Worm (Caenorhabditis elegans) whole organism, L3 larva: ENCODE measurements around the gene clec-73.

Experiments
- R02D3.7 ChIP-seq: fragments of 150-350 bp; optimal IDR thresholded peaks from 2 replicates; lab custom pipeline; 2014; ENCODE audit warnings: missing biosample characterization, missing genetic modification characterization
- ZK546.5 ChIP-seq: sonication (generic microtip); optimal IDR thresholded peaks from 2 replicates; lab custom pipeline; 2017; ENCODE audit warnings: missing biosample characterization, missing genetic modification characterization
- aly-2 ChIP-seq: fragments of 150-350 bp; optimal IDR thresholded peaks from 2 replicates; lab custom pipeline; 2014; ENCODE audit warnings: missing biosample characterization, missing genetic modification characterization
- ama-1 ChIP-seq: fragments of 150-350 bp; optimal IDR thresholded peaks from 2 replicates; lab custom pipeline; 2018
- ceh-16 ChIP-seq: sonication (generic microtip); optimal IDR thresholded peaks from 2 replicates; lab custom pipeline; 2017; ENCODE audit warnings: missing biosample characterization, missing genetic modification characterization
- ceh-82 ChIP-seq: fragments of 150-350 bp; optimal IDR thresholded peaks from 2 replicates; lab custom pipeline; 2014; ENCODE audit warnings: missing biosample characterization, missing genetic modification characterization
- daf-12 ChIP-seq: fragments of 150-350 bp; optimal IDR thresholded peaks from 2 replicates; lab custom pipeline; 2014; ENCODE audit warnings: missing biosample characterization, missing genetic modification reagents, missing genetic modification characterization
- egl-27 ChIP-seq: sonication (generic microtip); optimal IDR thresholded peaks from 4 replicates; lab custom pipeline; 2017; ENCODE audit warnings: missing biosample characterization, missing genetic modification reagents, missing genetic modification characterization
- elt-1 ChIP-seq: fragments of 150-350 bp; optimal IDR thresholded peaks from 2 replicates; lab custom pipeline; 2014; ENCODE audit warnings: missing biosample characterization, missing genetic modification characterization
- elt-2 ChIP-seq: sonication (generic microtip); optimal IDR thresholded peaks from 2 replicates; lab custom pipeline; 2016; ENCODE audit warnings: missing genetic modification reagents, mild to moderate bottlenecking, missing genetic modification characterization, missing compliant biosample characterization
- eor-1 ChIP-seq, 2 experiments: fragments of 150-350 bp; optimal IDR thresholded peaks; 2 replicates each; lab custom pipeline; 2014 to 2018; ENCODE audit warnings: missing biosample characterization in 2 of 2, missing genetic modification characterization in 2 of 2
- fkh-2 ChIP-seq: fragments of 150-350 bp; optimal IDR thresholded peaks from 2 replicates; lab custom pipeline; 2014; ENCODE audit warnings: missing biosample characterization, missing genetic modification reagents, missing genetic modification characterization
- fos-1 ChIP-seq: fragments of 150-350 bp; optimal IDR thresholded peaks from 2 replicates; lab custom pipeline; 2014; ENCODE audit warnings: missing biosample characterization, missing genetic modification characterization
- hmg-11 ChIP-seq: sonication (generic microtip); optimal IDR thresholded peaks from 2 replicates; lab custom pipeline; 2016; ENCODE audit warnings: missing genetic modification characterization, missing compliant biosample characterization
- jun-1 ChIP-seq: fragments of 150-350 bp; optimal IDR thresholded peaks from 2 replicates; lab custom pipeline; 2014; ENCODE audit warnings: missing biosample characterization, missing genetic modification reagents, missing genetic modification characterization
- lin-39 ChIP-seq: fragments of 150-350 bp; optimal IDR thresholded peaks from 2 replicates; lab custom pipeline; 2018; ENCODE audit warnings: missing biosample characterization, missing genetic modification reagents, missing genetic modification characterization
- lsy-12 ChIP-seq: sonication (generic microtip); optimal IDR thresholded peaks from 2 replicates; lab custom pipeline; 2016; ENCODE audit warnings: mild to moderate bottlenecking, missing genetic modification characterization, missing compliant biosample characterization
- mdl-1 ChIP-seq: fragments of 150-350 bp; optimal IDR thresholded peaks from 2 replicates; lab custom pipeline; 2014; ENCODE audit warnings: missing biosample characterization, missing genetic modification characterization
- nhr-11 ChIP-seq: fragments of 150-350 bp; optimal IDR thresholded peaks from 2 replicates; lab custom pipeline; 2014; ENCODE audit warnings: missing biosample characterization, missing genetic modification characterization
- nhr-12 ChIP-seq: fragments of 150-350 bp; optimal IDR thresholded peaks from 2 replicates; lab custom pipeline; 2014; ENCODE audit warnings: missing biosample characterization, missing genetic modification characterization
- nhr-23 ChIP-seq: fragments of 150-350 bp; optimal IDR thresholded peaks from 2 replicates; lab custom pipeline; 2014; ENCODE audit warnings: missing biosample characterization, missing genetic modification reagents, missing genetic modification characterization
- nhr-237 ChIP-seq: fragments of 150-350 bp; optimal IDR thresholded peaks from 2 replicates; lab custom pipeline; 2014; ENCODE audit warnings: missing biosample characterization, missing genetic modification characterization
- nhr-25 ChIP-seq: sonication (generic microtip); optimal IDR thresholded peaks from 2 replicates; lab custom pipeline; 2017; ENCODE audit warnings: missing biosample characterization, missing genetic modification characterization
- nhr-28 ChIP-seq: fragments of 150-350 bp; optimal IDR thresholded peaks from 2 replicates; lab custom pipeline; 2014; ENCODE audit warnings: missing biosample characterization, missing genetic modification characterization
- nhr-43 ChIP-seq: sonication (generic microtip); optimal IDR thresholded peaks from 2 replicates; lab custom pipeline; 2016; ENCODE audit warnings: mild to moderate bottlenecking, missing genetic modification characterization, missing compliant biosample characterization; ENCODE audit not compliant: poor library complexity, severe bottlenecking
- nhr-67 ChIP-seq: fragments of 150-350 bp; optimal IDR thresholded peaks from 2 replicates; lab custom pipeline; 2014; ENCODE audit warnings: missing biosample characterization, missing genetic modification characterization
- nhr-76 ChIP-seq: fragments of 150-350 bp; sonication (generic microtip); optimal IDR thresholded peaks from 5 replicates; lab custom pipeline; 2014; ENCODE audit warnings: missing biosample characterization, missing genetic modification characterization
- nhr-77 ChIP-seq: fragments of 150-350 bp; optimal IDR thresholded peaks from 2 replicates; lab custom pipeline; 2014; ENCODE audit warnings: missing biosample characterization, missing genetic modification characterization
- pha-4 ChIP-seq: fragments of 150-350 bp; optimal IDR thresholded peaks from 2 replicates; lab custom pipeline; 2014; ENCODE audit warnings: missing biosample characterization, missing genetic modification reagents, missing genetic modification characterization
- pqm-1 ChIP-seq: fragments of 150-350 bp; optimal IDR thresholded peaks from 2 replicates; lab custom pipeline; 2017; ENCODE audit warnings: missing biosample characterization, missing genetic modification characterization, inconsistent platforms
- sea-2 ChIP-seq: fragments of 150-350 bp; sonication (generic microtip); optimal IDR thresholded peaks from 4 replicates; lab custom pipeline; 2014; ENCODE audit warnings: missing biosample characterization, missing genetic modification reagents, missing genetic modification characterization
- skn-1 ChIP-seq: fragments of 150-350 bp; optimal IDR thresholded peaks from 2 replicates; lab custom pipeline; 2014; ENCODE audit warnings: missing biosample characterization, missing genetic modification characterization
- snpc-4 ChIP-seq: fragments of 150-350 bp; optimal IDR thresholded peaks from 2 replicates; lab custom pipeline; 2014; ENCODE audit warnings: missing biosample characterization, missing genetic modification characterization
- tbx-2 ChIP-seq: sonication (generic microtip); optimal IDR thresholded peaks from 2 replicates; lab custom pipeline; 2016; ENCODE audit warnings: mild to moderate bottlenecking, missing genetic modification characterization, missing compliant biosample characterization
- unc-62 ChIP-seq: fragments of 150-350 bp; sonication (generic microtip); optimal IDR thresholded peaks from 4 replicates; lab custom pipeline; 2014; ENCODE audit warnings: missing biosample characterization, missing genetic modification reagents, missing genetic modification characterization
- ztf-11 ChIP-seq: fragments of 150-350 bp; optimal IDR thresholded peaks from 2 replicates; lab custom pipeline; 2014; ENCODE audit warnings: missing biosample characterization, missing genetic modification characterization
- ztf-4 ChIP-seq: fragments of 150-350 bp; optimal IDR thresholded peaks from 2 replicates; lab custom pipeline; 2014; ENCODE audit warnings: missing biosample characterization, missing genetic modification characterization

Gene clec-73

ce11 chrIV:3973049-3973448 lies 17.1 kb upstream of the clec-73 start, which contains the start of gene clec-79:
clec-79 (plus strand) TSS chrIV:3973349.
- TF ChIP-seq ztf-11 (no peak), unc-62 (no peak), nhr-23 (no peak), skn-1 (tag; lab: Kevin White, UChicago) (no peak), pqm-1 (tag; lab: Kevin White, UChicago) (no peak), ama-1 (lab: Kevin White, UChicago) (no peak), aly-2 (tag; lab: Kevin White, UChicago) (no peak), lin-39 (tag; lab: Kevin White, UChicago) (no peak), lsy-12 (tag; lab: Kevin White, UChicago) (no peak), fkh-2 (tag; lab: Kevin White, UChicago) (no peak), mdl-1 (tag; lab: Kevin White, UChicago) (no peak), nhr-43 (tag; lab: Kevin White, UChicago) (no peak)
- TF ChIP-seq, all 47 proteins: peak for 0

ce11 chrIV:3965013-3965412 lies 9.0 kb upstream of the clec-73 start, which contains the start of gene clec-76:
clec-76 (plus strand) TSS chrIV:3965246.
- TF ChIP-seq nhr-25 (tag; lab: Kevin White, UChicago) (no peak), sea-2 (no peak), aly-2 (tag; lab: Kevin White, UChicago) (no peak), pqm-1 (tag; lab: Kevin White, UChicago) (peak; percentile 25), elt-1 (tag; lab: Kevin White, UChicago) (no peak), egl-27 (tag; lab: Kevin White, UChicago) (no peak), nhr-11 (tag; lab: Kevin White, UChicago) (no peak), ZK546.5 (tag; lab: Kevin White, UChicago) (no peak), eor-1 (tag; optimal IDR thresholded peaks at IDR 0.05; lab: Kevin White, UChicago) (no peak), pha-4 (tag; lab: Kevin White, UChicago) (no peak), nhr-237 (no peak), elt-2 (tag; lab: Kevin White, UChicago) (peak; percentile 63), nhr-43 (tag; lab: Kevin White, UChicago) (no peak), ceh-82 (tag; lab: Kevin White, UChicago) (no peak), nhr-67 (tag; lab: Kevin White, UChicago) (no peak)

ce11 chrIV:3963498-3963897 lies 7.5 kb upstream of the clec-73 start:
- TF ChIP-seq elt-2 (tag; lab: Kevin White, UChicago) (peak; percentile 72), pqm-1 (tag; lab: Kevin White, UChicago) (no peak)
- TF ChIP-seq, all 47 proteins: peak for 1

ce11 chrIV:3962584-3962983 lies 6.6 kb upstream of the clec-73 start, which contains the start of gene Y46C8AM.1:
Y46C8AM.1 (plus strand) TSS chrIV:3962884.
- no peak for TF ChIP-seq lin-39 (tag; lab: Kevin White, UChicago)
- TF ChIP-seq pqm-1 (tag; lab: Kevin White, UChicago) = no peak
- no peak for TF ChIP-seq hmg-11 (tag; lab: Kevin White, UChicago)
- TF ChIP-seq eor-1 (tag; optimal IDR thresholded peaks at IDR 0.05; lab: Kevin White, UChicago) = no peak
- no peak for TF ChIP-seq nhr-77

- TF ChIP-seq elt-2 (tag; lab: Kevin White, UChicago) = peak; percentile 63
- no peak for TF ChIP-seq ztf-4 (tag; lab: Kevin White, UChicago)
- TF ChIP-seq pqm-1 (tag; lab: Kevin White, UChicago) = peak; percentile 42
- no peak for TF ChIP-seq nhr-237
- TF ChIP-seq jun-1 (tag; lab: Kevin White, UChicago) = peak; percentile 20
These were observed 4.4 kb upstream of the clec-73 start, which contains the start of gene clec-75 for ce11 chrIV:3960396-3960795. clec-75 (plus strand) TSS chrIV:3960734.

- TF ChIP-seq nhr-28 (tag; lab: Kevin White, UChicago) (no peak), tbx-2 (tag; lab: Kevin White, UChicago) (no peak), nhr-76 (tag; lab: Kevin White, UChicago) (no peak), R02D3.7 (no peak), daf-12 (tag; lab: Kevin White, UChicago) (no peak), ama-1 (lab: Kevin White, UChicago) (no peak), nhr-12 (tag; lab: Kevin White, UChicago) (no peak), ceh-16 (tag; lab: Kevin White, UChicago) (no peak), fos-1 (tag; lab: Kevin White, UChicago) (no peak), elt-2 (tag; lab: Kevin White, UChicago) (no peak), snpc-4 (tag; lab: Kevin White, UChicago) (no peak), elt-1 (tag; lab: Kevin White, UChicago) (no peak)
These were observed 710 bp upstream of the clec-73 start, which contains the start of gene clec-74 for ce11 chrIV:3956705-3957104. clec-74 (plus strand) TSS chrIV:3957005.
